Fruit fly (Drosophila melanogaster): ENCODE results near the gene Fum3.

The Fum3 gene

DNA sequence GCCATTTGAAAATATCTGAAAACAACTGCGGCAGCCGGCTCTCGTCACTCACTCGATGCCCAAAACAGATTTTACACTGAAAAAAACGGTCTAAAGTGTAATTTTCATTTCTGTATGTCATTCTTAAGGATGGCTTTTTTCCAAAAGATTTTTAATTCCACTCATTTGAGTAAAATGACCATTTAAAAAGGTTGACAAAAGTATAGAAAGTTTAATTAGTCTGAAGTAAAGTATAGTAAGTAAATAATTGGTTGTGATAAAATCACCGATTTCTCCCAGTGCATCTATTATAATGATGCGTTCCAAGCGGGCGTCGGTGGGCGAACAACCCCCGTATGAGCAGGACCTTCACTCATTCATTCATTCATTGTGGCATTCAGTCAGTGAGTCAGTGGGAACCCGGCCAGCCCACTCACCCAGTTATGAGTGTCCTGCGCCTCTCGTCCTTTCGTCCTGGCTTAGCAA lies 43.3 kb downstream of the Fum3 start (continued):
- no peak for TF ChIP-seq sr (GFP tag; IDR thresholded peaks at IDR 0.05)
- TF ChIP-seq CG10321 (GFP tag; IDR thresholded peaks at IDR 0.05) = no peak
- TF ChIP-seq CG8388 (GFP tag; optimal IDR thresholded peaks at IDR 0.05) = peak; percentile 87
- no peak for TF ChIP-seq dimm (GFP tag; IDR thresholded peaks at IDR 0.05)
- TF ChIP-seq mam (GFP tag; optimal IDR thresholded peaks at IDR 0.05) = peak; percentile 38
- peak; percentile 32 for TF ChIP-seq CG12942 (GFP tag; optimal IDR thresholded peaks at IDR 0.05)
- 0 out of 3 replicates have a peak, but pooled peaks have one; percentile 30 for TF ChIP-seq vnd (GFP tag; IDR thresholded peaks at IDR 0.05; ENCODE audit: partially characterized antibody)
- peak; percentile 88 for TF ChIP-seq CG10959 (GFP tag; IDR thresholded peaks at IDR 0.05)
- peak; percentile 67; the same call in 2 of the 3 replicates for TF ChIP-seq CG2199 (GFP tag; IDR thresholded peaks at IDR 0.05)
- TF ChIP-seq lola (GFP tag; optimal IDR thresholded peaks at IDR 0.05) = peak in 1 of 3 experiments; percentile 85
- no peak for TF ChIP-seq MTF-1 (GFP tag; optimal IDR thresholded peaks at IDR 0.05; ENCODE audit: borderline replicate concordance)
- TF ChIP-seq Oli (tag; optimal IDR thresholded peaks at IDR 0.05) = peak; percentile 71
- no peak for TF ChIP-seq zfh2 (GFP tag; optimal IDR thresholded peaks at IDR 0.05)
- peak; percentile 62; the same call in 1 of the 2 replicates for TF ChIP-seq ro (GFP tag; IDR thresholded peaks at IDR 0.05)
- peak; percentile 89 for TF ChIP-seq Spps (tag; optimal IDR thresholded peaks at IDR 0.05)
- TF ChIP-seq run (tag; optimal IDR thresholded peaks at IDR 0.05) = peak; percentile 48
- TF ChIP-seq Chrac-16 (GFP tag; optimal IDR thresholded peaks at IDR 0.05) = peak; percentile 55
- TF ChIP-seq sna (GFP tag; IDR thresholded peaks at IDR 0.05; ENCODE audit: partially characterized antibody) = no peak
- TF ChIP-seq lilli (GFP tag; optimal IDR thresholded peaks at IDR 0.05) = peak; percentile 42
- TF ChIP-seq phol (tag; optimal IDR thresholded peaks at IDR 0.05) = peak; percentile 89
- no peak for TF ChIP-seq wek (GFP tag; optimal IDR thresholded peaks at IDR 0.05)
- TF ChIP-seq CG10654 (GFP tag; optimal IDR thresholded peaks at IDR 0.05) = peak; percentile 67
- 0 out of 3 replicates have a peak, but pooled peaks have one; percentile 44 for TF ChIP-seq CG11560 (tag; IDR thresholded peaks at IDR 0.05)
- no peak for TF ChIP-seq CG3838 (GFP tag; optimal IDR thresholded peaks at IDR 0.05)
- TF ChIP-seq ttk (GFP tag; IDR thresholded peaks at IDR 0.05) = peak; percentile 67; the same call in 1 of the 2 replicates
- TF ChIP-seq pan (optimal IDR thresholded peaks at IDR 0.05) = no peak
- peak in 1 of 2 experiments; percentile 76 for TF ChIP-seq pan (GFP tag; optimal IDR thresholded peaks at IDR 0.05 in 1 of 2, IDR thresholded peaks at IDR 0.05 in 1 of 2)
- no peak for TF ChIP-seq B-H2 (GFP tag; optimal IDR thresholded peaks at IDR 0.05)
- no peak for TF ChIP-seq pzg (GFP tag; optimal IDR thresholded peaks at IDR 0.05)
- peak in 1 of 2 experiments; percentile 81 for TF ChIP-seq bsh (GFP tag; optimal IDR thresholded peaks at IDR 0.05)
- TF ChIP-seq jing (GFP tag; optimal IDR thresholded peaks at IDR 0.05) = peak; percentile 15
- peak; percentile 62 for TF ChIP-seq BtbVII (GFP tag; optimal IDR thresholded peaks at IDR 0.05)
- peak; percentile 61 for TF ChIP-seq CG18764 (GFP tag; optimal IDR thresholded peaks at IDR 0.05)
- TF ChIP-seq CG14441 (GFP tag; IDR thresholded peaks at IDR 0.05) = peak; percentile 44; the same call in 1 of the 2 replicates
- no peak for TF ChIP-seq tup (GFP tag; optimal IDR thresholded peaks at IDR 0.05)
- peak; percentile 86 for TF ChIP-seq Awh (GFP tag; IDR thresholded peaks at IDR 0.05)
- peak; percentile 38; the same call in 1 of the 3 replicates for TF ChIP-seq jigr1 (GFP tag; IDR thresholded peaks at IDR 0.05)
- no peak for TF ChIP-seq prd (optimal IDR thresholded peaks at IDR 0.05)
- TF ChIP-seq prd (GFP tag; IDR thresholded peaks at IDR 0.05) = peak; percentile 89
- TF ChIP-seq NC2α (GFP tag; optimal IDR thresholded peaks at IDR 0.05) = peak; percentile 29
- TF ChIP-seq CG9797 (GFP tag; optimal IDR thresholded peaks at IDR 0.05) = peak; percentile 9
- no peak for TF ChIP-seq br (optimal IDR thresholded peaks at IDR 0.05)
- TF ChIP-seq bowl (GFP tag; IDR thresholded peaks at IDR 0.05) = no peak
- TF ChIP-seq CG15601 (tag; optimal IDR thresholded peaks at IDR 0.05) = peak; percentile 77
- TF ChIP-seq TFAM (GFP tag; optimal IDR thresholded peaks at IDR 0.05) = peak; percentile 14
- peak; percentile 45 for TF ChIP-seq Abd-B (GFP tag; optimal IDR thresholded peaks at IDR 0.05)
- peak; percentile 77 for TF ChIP-seq gcm (GFP tag; optimal IDR thresholded peaks at IDR 0.05)
- no peak for TF ChIP-seq HmgD (GFP tag; optimal IDR thresholded peaks at IDR 0.05)
- TF ChIP-seq CG11398 (GFP tag; optimal IDR thresholded peaks at IDR 0.05) = peak; percentile 19
- peak; percentile 8 for TF ChIP-seq CG10565 (GFP tag; optimal IDR thresholded peaks at IDR 0.05)
- TF ChIP-seq nmo (GFP tag; optimal IDR thresholded peaks at IDR 0.05) = peak; percentile 92

All from whole organism, embryonic.